Worm (Caenorhabditis elegans) whole organism, late embryonic: ENCODE measurements around the gene F37C12.18.

ENCODE experiments used
- hlh-6 ChIP-seq: sonication (generic microtip); optimal IDR thresholded peaks from 2 replicates; lab custom pipeline; 2016; ENCODE audit warnings: missing genotype, missing genetic modification characterization, missing compliant biosample characterization
- lin-11 ChIP-seq: fragments of 200-800 bp; sonication (Bioruptor generic); optimal IDR thresholded peaks from 2 replicates; lab custom pipeline; 2018; ENCODE audit warnings: mild to moderate bottlenecking, missing genetic modification characterization, missing compliant biosample characterization
- pax-1 ChIP-seq: fragments of 150-350 bp; optimal IDR thresholded peaks from 2 replicates; lab custom pipeline; 2014; ENCODE audit warnings: missing biosample characterization, missing genetic modification characterization
- syd-9 ChIP-seq: sonication (generic microtip); optimal IDR thresholded peaks from 2 replicates; lab custom pipeline; 2016; ENCODE audit warnings: mild to moderate bottlenecking, missing genetic modification characterization, moderate library complexity, missing compliant biosample characterization

DNA sequence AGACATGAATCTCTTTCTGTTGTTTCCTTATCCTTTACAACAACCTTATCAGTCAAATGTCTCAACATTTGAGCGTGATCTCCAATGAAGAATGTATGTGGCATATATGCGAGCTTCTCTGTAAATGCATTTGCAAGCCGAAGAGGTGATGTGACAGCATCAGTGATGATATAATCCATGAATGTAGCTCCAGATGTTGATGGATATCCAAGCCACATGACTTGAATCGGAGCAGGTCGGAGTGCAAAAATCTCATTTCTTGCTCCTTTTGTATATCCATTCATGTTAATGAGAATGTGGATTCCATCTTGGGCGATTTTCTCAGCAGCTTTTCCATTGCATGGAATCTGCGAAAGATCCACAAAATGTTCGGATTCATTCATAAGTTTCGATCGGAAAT lies 47.0 kb downstream of the F37C12.18 start:
- TF ChIP-seq syd-9 (tag; lab: Kevin White, UChicago) = no peak
- no peak for TF ChIP-seq hlh-6 (tag; lab: Kevin White, UChicago)
- no peak for TF ChIP-seq pax-1 (tag; lab: Kevin White, UChicago)
- TF ChIP-seq lin-11 (tag; lab: Kevin White, UChicago) = no peak
